Worm (Caenorhabditis elegans) whole organism, late embryonic: Measurements from ENCODE around the gene syg-1.
A peak's percentile ranks its signal among the peaks of the same experiment; 100 is the strongest.

ENCODE experiments used
- C38D4.7 ChIP-seq: fragments of 200-800 bp; sonication (Bioruptor generic); optimal IDR thresholded peaks from 2 replicates; lab custom pipeline; 2018; ENCODE audit warnings: mild to moderate bottlenecking, missing genetic modification characterization, moderate library complexity, missing compliant biosample characterization
- F13H6.1 ChIP-seq: sonication (generic microtip); optimal IDR thresholded peaks from 2 replicates; lab custom pipeline; 2016; ENCODE audit warnings: missing genetic modification characterization, missing compliant biosample characterization
- K09A11.1 ChIP-seq: sonication (generic microtip); optimal IDR thresholded peaks from 2 replicates; lab custom pipeline; 2017; ENCODE audit warnings: antibody characterized with exemption, mild to moderate bottlenecking, missing genetic modification characterization, missing compliant biosample characterization; ENCODE audit not compliant: insufficient read depth
- T23F11.4 ChIP-seq: fragments of 200-800 bp; sonication (Bioruptor generic); optimal IDR thresholded peaks from 2 replicates; lab custom pipeline; 2018; ENCODE audit warnings: mild to moderate bottlenecking, missing genetic modification characterization, missing compliant biosample characterization
- ceh-14 ChIP-seq: sonication (generic microtip); optimal IDR thresholded peaks from 2 replicates; lab custom pipeline; 2016; ENCODE audit warnings: missing genotype, missing genetic modification characterization, missing compliant biosample characterization
- ceh-18 ChIP-seq: sonication (generic microtip); optimal IDR thresholded peaks from 2 replicates; lab custom pipeline; 2016; ENCODE audit warnings: missing genetic modification characterization, missing compliant biosample characterization
- ceh-19 ChIP-seq: fragments of 200-800 bp; sonication (Bioruptor generic); optimal IDR thresholded peaks from 2 replicates; lab custom pipeline; 2018; ENCODE audit warnings: mild to moderate bottlenecking, missing genetic modification characterization, missing compliant biosample characterization
- ceh-2 ChIP-seq: sonication (generic microtip); optimal IDR thresholded peaks from 2 replicates; lab custom pipeline; 2016; ENCODE audit warnings: missing genotype, missing genetic modification characterization, missing compliant biosample characterization
- ceh-31 ChIP-seq: sonication (generic microtip); optimal IDR thresholded peaks from 2 replicates; lab custom pipeline; 2016; ENCODE audit warnings: missing genetic modification characterization, missing compliant biosample characterization
- ceh-34 ChIP-seq: sonication (generic microtip); optimal IDR thresholded peaks from 2 replicates; lab custom pipeline; 2016; ENCODE audit warnings: mild to moderate bottlenecking, missing genetic modification characterization, missing compliant biosample characterization
- ceh-48 ChIP-seq: sonication (generic microtip); optimal IDR thresholded peaks from 2 replicates; lab custom pipeline; 2016; ENCODE audit warnings: missing genetic modification characterization, inconsistent platforms, missing compliant biosample characterization
- ceh-9 ChIP-seq: sonication (generic microtip); optimal IDR thresholded peaks from 2 replicates; lab custom pipeline; 2016; ENCODE audit warnings: mild to moderate bottlenecking, missing genetic modification characterization, inconsistent platforms, missing compliant biosample characterization
- dmd-4 ChIP-seq: sonication (generic microtip); optimal IDR thresholded peaks from 2 replicates; lab custom pipeline; 2016; ENCODE audit warnings: borderline replicate concordance, missing genetic modification characterization, missing compliant biosample characterization
- dve-1 ChIP-seq: sonication (generic microtip); optimal IDR thresholded peaks from 2 replicates; lab custom pipeline; 2017; ENCODE audit warnings: antibody characterized with exemption, mild to moderate bottlenecking, missing genetic modification characterization, missing compliant biosample characterization
- elt-2 ChIP-seq: sonication (generic microtip); optimal IDR thresholded peaks from 2 replicates; lab custom pipeline; 2016; ENCODE audit warnings: missing genetic modification reagents, missing genetic modification characterization, missing compliant biosample characterization
- elt-4 ChIP-seq: sonication (generic microtip); optimal IDR thresholded peaks from 2 replicates; lab custom pipeline; 2016; ENCODE audit warnings: missing genetic modification characterization, missing compliant biosample characterization
- ets-4 ChIP-seq: sonication (generic microtip); optimal IDR thresholded peaks from 2 replicates; lab custom pipeline; 2016; ENCODE audit warnings: missing genetic modification characterization, missing compliant biosample characterization
- eyg-1 ChIP-seq: sonication (generic microtip); optimal IDR thresholded peaks from 2 replicates; lab custom pipeline; 2016; ENCODE audit warnings: missing genotype, missing genetic modification characterization, missing compliant biosample characterization
- fax-1 ChIP-seq: sonication (generic microtip); optimal IDR thresholded peaks from 2 replicates; lab custom pipeline; 2016; ENCODE audit warnings: missing genotype, missing genetic modification characterization, missing compliant biosample characterization
- fkh-10 ChIP-seq: fragments of 150-350 bp; optimal IDR thresholded peaks from 2 replicates; lab custom pipeline; 2014; ENCODE audit warnings: missing biosample characterization, missing genetic modification reagents, missing genetic modification characterization
- fkh-6 ChIP-seq: sonication (generic microtip); optimal IDR thresholded peaks from 2 replicates; lab custom pipeline; 2016; ENCODE audit warnings: missing genetic modification characterization, missing compliant biosample characterization
- gmeb-2 ChIP-seq: sonication (generic microtip); optimal IDR thresholded peaks from 2 replicates; lab custom pipeline; 2016; ENCODE audit warnings: missing genetic modification characterization, inconsistent platforms, missing compliant biosample characterization
- hlh-15 ChIP-seq: sonication (generic microtip); optimal IDR thresholded peaks from 2 replicates; lab custom pipeline; 2016; ENCODE audit warnings: missing genetic modification characterization, missing compliant biosample characterization
- hlh-6 ChIP-seq: sonication (generic microtip); optimal IDR thresholded peaks from 2 replicates; lab custom pipeline; 2016; ENCODE audit warnings: missing genotype, missing genetic modification characterization, missing compliant biosample characterization
- hlh-8 ChIP-seq: sonication (generic microtip); optimal IDR thresholded peaks from 2 replicates; lab custom pipeline; 2016; ENCODE audit warnings: missing genotype, missing genetic modification characterization, missing compliant biosample characterization
- lim-6 ChIP-seq: sonication (generic microtip); optimal IDR thresholded peaks from 2 replicates; lab custom pipeline; 2016; ENCODE audit warnings: missing genetic modification characterization, missing compliant biosample characterization
- lin-11 ChIP-seq: fragments of 200-800 bp; sonication (Bioruptor generic); optimal IDR thresholded peaks from 2 replicates; lab custom pipeline; 2018; ENCODE audit warnings: mild to moderate bottlenecking, missing genetic modification characterization, missing compliant biosample characterization
- madf-2 ChIP-seq: sonication (generic microtip); optimal IDR thresholded peaks from 2 replicates; lab custom pipeline; 2017; ENCODE audit warnings: missing genetic modification characterization, missing compliant biosample characterization
- nfya-1 ChIP-seq: sonication (generic microtip); optimal IDR thresholded peaks from 2 replicates; lab custom pipeline; 2017; ENCODE audit warnings: missing genetic modification characterization, mild to moderate bottlenecking, missing compliant biosample characterization, antibody characterized with exemption, moderate library complexity
- pag-3 ChIP-seq: sonication (generic microtip); optimal IDR thresholded peaks from 2 replicates; lab custom pipeline; 2016; ENCODE audit warnings: missing compliant biosample characterization, missing genetic modification characterization, borderline replicate concordance
- pha-2 ChIP-seq: sonication (generic microtip); optimal IDR thresholded peaks from 2 replicates; lab custom pipeline; 2017; ENCODE audit warnings: mild to moderate bottlenecking, missing genetic modification characterization, missing compliant biosample characterization
- pha-4 ChIP-seq: fragments of 150-350 bp; optimal IDR thresholded peaks from 2 replicates; lab custom pipeline; 2018; ENCODE audit warnings: missing biosample characterization, missing genetic modification reagents, missing genetic modification characterization
- pros-1 ChIP-seq: fragments of 150-350 bp; optimal IDR thresholded peaks from 2 replicates; lab custom pipeline; 2014; ENCODE audit warnings: missing biosample characterization, missing genetic modification reagents, missing genetic modification characterization
- ref-2 ChIP-seq: sonication (generic microtip); optimal IDR thresholded peaks from 2 replicates; lab custom pipeline; 2016; ENCODE audit warnings: missing genetic modification characterization, missing compliant biosample characterization
- rnt-1 ChIP-seq: sonication (generic microtip); optimal IDR thresholded peaks from 2 replicates; lab custom pipeline; 2016; ENCODE audit warnings: missing genetic modification characterization, missing compliant biosample characterization
- sdc-2 ChIP-seq: sonication (generic microtip); optimal IDR thresholded peaks from 2 replicates; lab custom pipeline; 2016; ENCODE audit warnings: missing genotype, missing genetic modification characterization, missing compliant biosample characterization
- sox-2 ChIP-seq: fragments of 200-800 bp; sonication (Bioruptor generic); IDR thresholded peaks from 2 replicates; pipeline ENCODE4 v1.3.6; 2022; ENCODE audit warnings: missing genetic modification reagents, missing genetic modification characterization, missing compliant biosample characterization
- syd-9 ChIP-seq: sonication (generic microtip); optimal IDR thresholded peaks from 2 replicates; lab custom pipeline; 2016; ENCODE audit warnings: mild to moderate bottlenecking, missing genetic modification characterization, moderate library complexity, missing compliant biosample characterization
- tbx-2 ChIP-seq: sonication (generic microtip); optimal IDR thresholded peaks from 2 replicates; lab custom pipeline; 2016; ENCODE audit warnings: missing genetic modification characterization, missing compliant biosample characterization
- ttx-3 ChIP-seq: sonication (generic microtip); optimal IDR thresholded peaks from 2 replicates; lab custom pipeline; 2016; ENCODE audit warnings: missing genetic modification reagents, missing genetic modification characterization, missing compliant biosample characterization
- unc-86 ChIP-seq: sonication (generic microtip); optimal IDR thresholded peaks from 2 replicates; lab custom pipeline; 2016; ENCODE audit warnings: missing genetic modification characterization, missing compliant biosample characterization

syg-1 gene

DNA sequence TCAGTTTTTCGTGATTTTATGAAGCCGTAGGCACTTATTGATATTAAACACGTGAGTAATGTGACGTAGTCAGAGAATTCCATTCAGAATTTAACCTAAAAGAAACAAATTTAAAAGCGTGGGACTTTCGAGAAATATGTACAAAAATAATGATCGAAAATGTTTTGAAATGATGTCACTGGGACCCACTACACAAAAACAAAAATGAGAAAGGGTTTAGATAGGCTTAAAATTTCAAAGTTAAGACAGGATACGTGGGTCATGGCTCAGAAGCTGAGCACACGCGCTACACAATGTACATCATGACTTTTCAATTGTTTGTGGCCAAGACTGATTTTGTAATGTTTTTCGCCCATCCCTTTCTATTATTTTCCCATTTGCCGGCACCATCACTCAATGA is 33.8 kb upstream of the syg-1 start, which contains the start of gene smvt-1:
TSS of gene smvt-1 (minus strand) at position 101 of the 400 bp plus-strand sequence.
- no peak for TF ChIP-seq T23F11.4 (GFP tag; lab: Kevin White, UChicago)
- TF ChIP-seq tbx-2 (tag; lab: Kevin White, UChicago), result no peak
- no peak for TF ChIP-seq gmeb-2 (tag; lab: Kevin White, UChicago)

DNA sequence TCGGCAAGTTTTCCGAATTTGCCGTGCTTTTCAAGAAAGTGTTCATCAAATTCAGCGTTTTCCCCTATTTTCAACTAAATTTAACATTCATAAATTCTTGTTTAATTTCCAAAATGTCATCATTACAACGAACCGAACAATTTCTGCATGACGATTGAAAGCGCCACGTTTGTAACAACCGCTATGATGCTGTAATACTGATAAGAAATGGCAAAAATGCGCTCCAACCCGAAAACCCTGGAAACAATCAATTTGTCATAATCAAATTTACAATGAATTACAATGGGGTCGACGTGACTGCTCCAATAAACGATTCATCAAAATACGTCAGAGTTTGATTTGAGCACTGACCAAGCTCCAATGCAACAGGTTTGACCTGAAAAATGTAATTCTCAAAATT is 29.5 kb upstream of the syg-1 start:
- TF ChIP-seq ets-4, result no peak

DNA sequence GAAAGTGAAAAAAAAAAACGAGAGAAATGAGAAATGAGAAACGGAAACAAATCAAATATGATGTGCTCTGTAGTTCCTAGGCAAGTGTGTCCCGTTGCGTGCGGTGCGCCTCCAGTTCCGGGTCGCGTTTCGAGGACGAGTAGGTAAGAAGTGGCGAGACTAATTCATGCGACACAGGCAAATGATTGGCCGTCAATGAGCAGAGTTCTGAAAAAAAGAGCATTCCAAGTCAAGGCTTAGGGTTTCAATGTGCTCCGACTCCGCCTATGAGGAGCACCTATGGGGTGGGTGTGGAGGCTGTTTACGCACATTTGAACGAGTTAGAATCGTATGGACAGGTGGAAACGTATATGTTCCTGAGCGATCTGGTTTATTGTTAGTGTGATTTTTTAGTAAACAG is 28.2 kb upstream of the syg-1 start:
- no peak for TF ChIP-seq ceh-9

DNA sequence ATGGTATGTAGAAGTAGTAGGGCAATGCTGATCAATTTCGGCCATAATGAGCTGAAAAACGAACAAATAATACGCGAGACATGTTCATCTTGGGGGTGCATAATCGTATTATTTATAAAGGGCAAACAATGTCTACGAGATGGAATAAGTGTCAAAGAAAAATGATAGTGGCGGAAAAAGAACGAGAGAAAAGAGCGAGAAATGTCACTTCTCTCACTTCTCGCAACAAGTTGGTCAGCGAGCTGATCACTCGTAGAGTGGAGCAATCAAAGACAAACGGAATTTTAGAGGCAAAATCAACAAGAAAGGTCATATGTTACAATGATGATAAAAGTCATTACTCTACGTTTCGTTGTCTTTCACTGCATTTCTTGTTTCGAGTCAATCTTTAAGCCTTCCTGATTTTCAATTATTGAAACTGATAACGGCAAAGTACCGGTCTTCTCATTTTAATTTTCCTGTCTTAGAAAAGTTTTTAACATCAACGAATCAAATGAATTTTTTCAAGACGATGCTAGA is 25.9 kb upstream of the syg-1 start, which contains the start of gene F52H2.3:
TSS of gene F52H2.3 (minus strand) at position 51 of the 519 bp plus-strand sequence.
- TF ChIP-seq dmd-4 (tag; lab: Kevin White, UChicago), result no peak
- no peak for TF ChIP-seq ets-4
- no peak for TF ChIP-seq fax-1 (tag; lab: Kevin White, UChicago)
- TF ChIP-seq ref-2, result no peak
- no peak for TF ChIP-seq sox-2 (GFP tag; lab: Robert Waterston, UW)
- no peak for TF ChIP-seq lim-6 (tag; lab: Kevin White, UChicago)
- TF ChIP-seq C38D4.7 (GFP tag; lab: Kevin White, UChicago), result no peak

DNA sequence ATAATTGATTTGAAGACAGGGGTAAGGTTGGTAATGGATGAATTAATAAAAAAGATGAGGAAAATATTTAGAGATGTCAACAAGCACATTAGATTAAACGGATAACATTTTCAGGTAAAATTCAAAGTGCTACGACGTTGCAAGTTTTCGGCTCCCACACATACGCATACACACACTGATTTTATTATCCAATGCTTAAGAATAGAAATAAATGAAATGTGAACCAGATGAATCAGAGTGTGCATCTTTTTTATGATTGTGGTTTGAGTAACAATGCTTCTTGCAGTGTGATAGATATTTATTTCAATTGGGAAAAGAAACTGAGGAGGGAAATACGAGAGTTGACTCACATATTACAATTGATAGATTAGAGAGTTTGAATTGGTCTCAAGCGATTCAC is 23.6 kb upstream of the syg-1 start:
- peak; percentile 2 for TF ChIP-seq hlh-8
- TF ChIP-seq tbx-2 (tag; lab: Kevin White, UChicago), result no peak

DNA sequence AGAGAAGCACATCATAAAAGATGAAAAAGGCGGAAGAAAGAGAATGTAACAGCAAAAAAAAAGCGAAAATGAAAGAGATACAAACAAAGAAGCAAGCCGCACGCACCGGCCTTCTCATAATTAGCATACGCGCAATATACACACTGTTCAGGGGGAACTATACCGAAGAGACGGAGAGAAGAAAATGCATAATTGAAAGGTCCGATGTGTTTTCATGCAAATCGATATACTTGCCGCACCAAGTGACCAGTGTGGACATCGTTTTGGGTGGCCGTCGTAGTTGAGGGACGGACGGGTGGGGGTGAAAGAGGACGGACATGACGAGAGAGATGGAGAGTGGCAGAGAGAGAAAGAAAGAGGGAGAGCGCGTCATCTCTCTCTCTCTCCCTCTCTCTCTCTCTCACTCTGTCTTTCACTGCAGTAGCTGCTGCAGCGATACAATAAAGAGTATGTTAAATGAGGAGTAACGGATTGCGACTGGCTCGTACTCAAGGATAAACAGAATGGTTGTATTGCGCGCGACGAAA is 21.2 kb upstream of the syg-1 start:
- peak; percentile 34 for TF ChIP-seq T23F11.4 (GFP tag; lab: Kevin White, UChicago)
- TF ChIP-seq pag-3 (tag; lab: Kevin White, UChicago), result no peak
- TF ChIP-seq ceh-18, result peak; percentile 91
- TF ChIP-seq dve-1, result peak; percentile 67
- peak; percentile 87 for TF ChIP-seq F13H6.1
- no peak for TF ChIP-seq lin-11 (tag; lab: Kevin White, UChicago)
- TF ChIP-seq ref-2, result peak; percentile 81
- no peak for TF ChIP-seq hlh-15
- TF ChIP-seq rnt-1 (tag; lab: Kevin White, UChicago), result peak; percentile 68
- peak; percentile 35 for TF ChIP-seq ets-4
- TF ChIP-seq K09A11.1 (tag; lab: Kevin White, UChicago), result peak; percentile 19
- peak; percentile 56 for TF ChIP-seq pros-1 (tag; lab: Kevin White, UChicago)
- peak; percentile 19 for TF ChIP-seq elt-2
- peak; percentile 88 for TF ChIP-seq nfya-1 (tag; lab: Kevin White, UChicago)
- TF ChIP-seq tbx-2 (tag; lab: Kevin White, UChicago), result peak; percentile 89
- TF ChIP-seq ceh-14, result peak; percentile 58
- peak; percentile 77 for TF ChIP-seq sdc-2 (tag; lab: Kevin White, UChicago)
- TF ChIP-seq ceh-31 (tag; lab: Kevin White, UChicago), result peak; percentile 96
- TF ChIP-seq eyg-1 (tag; lab: Kevin White, UChicago), result peak; percentile 38
- TF ChIP-seq pha-4 (tag; lab: Kevin White, UChicago), result no peak
- no peak for TF ChIP-seq unc-86 (tag; lab: Kevin White, UChicago)
- TF ChIP-seq madf-2 (tag; lab: Kevin White, UChicago), result peak; percentile 10
- TF ChIP-seq hlh-6 (tag; lab: Kevin White, UChicago), result peak; percentile 35
- peak; percentile 78 for TF ChIP-seq ceh-48 (tag; lab: Kevin White, UChicago)
- peak; percentile 75 for TF ChIP-seq ceh-19
- peak; percentile 87 for TF ChIP-seq ceh-34
- TF ChIP-seq ceh-2 (tag; lab: Kevin White, UChicago), result peak; percentile 50
- no peak for TF ChIP-seq hlh-8
- TF ChIP-seq elt-4 (tag; lab: Kevin White, UChicago), result no peak
- peak; percentile 38 for TF ChIP-seq pha-2 (tag; lab: Kevin White, UChicago)
- TF ChIP-seq syd-9 (tag; lab: Kevin White, UChicago), result peak; percentile 61
- TF ChIP-seq ttx-3 (tag; lab: Kevin White, UChicago), result no peak
- no peak for TF ChIP-seq fkh-10 (GFP tag; lab: Kevin White, UChicago)
- no peak for TF ChIP-seq fkh-6 (tag; lab: Kevin White, UChicago)
